Fruit fly (Drosophila melanogaster) whole organism, embryonic: ENCODE data around the gene CG5013.

ENCODE experiments used
- CG1024 ChIP-seq: fragments of 200-800 bp; sonication (Bioruptor generic); IDR thresholded peaks from 2 replicates; pipeline ENCODE4 v1.3.6; 2022; ENCODE audit warnings: missing biosample characterization, missing genetic modification characterization
- CG10267 ChIP-seq: fragments of 200-800 bp; sonication (Bioruptor generic); optimal IDR thresholded peaks from 2 replicates; lab custom pipeline; 2018; ENCODE audit warnings: missing biosample characterization, mild to moderate bottlenecking, missing genetic modification characterization, moderate library complexity
- CG12391 ChIP-seq: fragments of 200-800 bp; sonication (Bioruptor generic); optimal IDR thresholded peaks from 3 replicates; lab custom pipeline; 2018; ENCODE audit warnings: missing biosample characterization, mild to moderate bottlenecking, missing genetic modification characterization, moderate library complexity
- CG13424 ChIP-seq: fragments of 200-800 bp; sonication (Bioruptor generic); optimal IDR thresholded peaks from 2 replicates; lab custom pipeline; 2019; ENCODE audit warnings: missing biosample characterization, mild to moderate bottlenecking, missing genetic modification characterization, moderate library complexity
- CG13624 ChIP-seq: fragments of 200-800 bp; sonication (Bioruptor generic); optimal IDR thresholded peaks from 2 replicates; lab custom pipeline; 2016; ENCODE audit warnings: missing biosample characterization, missing genetic modification characterization
- CG16813 ChIP-seq: fragments of 200-800 bp; sonication (Bioruptor generic); IDR thresholded peaks from 3 replicates; pipeline ENCODE4 v1.3.6; 2022; ENCODE audit warnings: missing biosample characterization, missing genetic modification characterization; ENCODE audit not compliant: partially characterized antibody
- CG17328 ChIP-seq: fragments of 200-800 bp; sonication (Bioruptor generic); IDR thresholded peaks from 2 replicates; pipeline ENCODE4 v1.3.6; 2022; ENCODE audit warnings: missing biosample characterization, missing genetic modification characterization
- CG17361 ChIP-seq: fragments of 200-800 bp; sonication (Bioruptor generic); IDR thresholded peaks from 3 replicates; pipeline ENCODE4 v1.3.6; 2022; ENCODE audit warnings: missing biosample characterization, missing genetic modification characterization
- CG17829 ChIP-seq: fragments of 200-800 bp; optimal IDR thresholded peaks from 2 replicates; lab custom pipeline; 2019; ENCODE audit warnings: missing biosample characterization, mild to moderate bottlenecking, missing genetic modification characterization, moderate library complexity
- CG18262 ChIP-seq: fragments of 200-800 bp; optimal IDR thresholded peaks from 3 replicates; lab custom pipeline; 2019; ENCODE audit warnings: missing biosample characterization, mild to moderate bottlenecking, missing genetic modification characterization, moderate library complexity
- CG2120 ChIP-seq: fragments of 200-800 bp; sonication (Bioruptor generic); optimal IDR thresholded peaks from 3 replicates; lab custom pipeline; 2016; ENCODE audit warnings: missing biosample characterization, missing genetic modification characterization
- CG2712 ChIP-seq: fragments of 200-800 bp; optimal IDR thresholded peaks from 3 replicates; lab custom pipeline; 2019; ENCODE audit warnings: missing biosample characterization, mild to moderate bottlenecking, missing genetic modification characterization, moderate library complexity
- CG33557 ChIP-seq: fragments of 200-800 bp; sonication (Bioruptor generic); optimal IDR thresholded peaks from 2 replicates; lab custom pipeline; 2019; ENCODE audit warnings: missing biosample characterization, mild to moderate bottlenecking, missing genetic modification characterization, moderate library complexity
- CG34224 ChIP-seq: fragments of 200-800 bp; sonication (Bioruptor generic); IDR thresholded peaks from 3 replicates; pipeline ENCODE4 v1.3.6; 2022; ENCODE audit warnings: missing biosample characterization, missing genetic modification characterization; ENCODE audit not compliant: partially characterized antibody
- CG42726 ChIP-seq: fragments of 200-800 bp; sonication (Bioruptor generic); IDR thresholded peaks from 2 replicates; pipeline ENCODE4 v1.3.6; 2022; ENCODE audit warnings: missing biosample characterization, missing genetic modification characterization; ENCODE audit not compliant: partially characterized antibody
- CG7963 ChIP-seq: fragments of 200-800 bp; sonication (Bioruptor generic); IDR thresholded peaks from 3 replicates; pipeline ENCODE4 v1.3.6; 2022; ENCODE audit warnings: missing biosample characterization, missing genetic modification characterization; ENCODE audit not compliant: partially characterized antibody
- CG8359 ChIP-seq: fragments of 200-800 bp; sonication (Bioruptor generic); optimal IDR thresholded peaks from 2 replicates; lab custom pipeline; 2017; ENCODE audit warnings: missing biosample characterization, mild to moderate bottlenecking, missing genetic modification characterization, borderline replicate concordance
- CoRest ChIP-seq: fragments of 200-800 bp; sonication (Bioruptor generic); optimal IDR thresholded peaks from 3 replicates; lab custom pipeline; 2018; ENCODE audit warnings: missing biosample characterization, mild to moderate bottlenecking, missing genetic modification characterization, moderate library complexity
- Doc3 ChIP-seq: fragments of 200-800 bp; sonication (Bioruptor generic); IDR thresholded peaks from 3 replicates; pipeline ENCODE4 v1.3.6; 2022; ENCODE audit warnings: missing biosample characterization, missing genetic modification characterization; ENCODE audit not compliant: partially characterized antibody
- Eip74EF ChIP-seq, 2 experiments: fragments of 200-800 bp in 1 of 2; fragments of >200 bp in 1 of 2; sonication (Bioruptor generic) in 1 of 2; optimal IDR thresholded peaks; 2 replicates each; lab custom pipeline; 2017 to 2019; ENCODE audit warnings: missing biosample characterization in 2 of 2, missing genetic modification characterization in 2 of 2, mild to moderate bottlenecking in 1 of 2, moderate library complexity in 1 of 2
- HLH4C ChIP-seq: fragments of 200-800 bp; sonication (Bioruptor generic); IDR thresholded peaks from 3 replicates; pipeline ENCODE4 v1.3.6; 2022; ENCODE audit warnings: missing biosample characterization, missing genetic modification characterization; ENCODE audit not compliant: partially characterized antibody
- Lhr ChIP-seq: fragments of 200-800 bp; sonication (Bioruptor generic); optimal IDR thresholded peaks from 3 replicates; lab custom pipeline; 2017; ENCODE audit warnings: mild to moderate bottlenecking, missing biosample characterization, missing genetic modification reagents, missing genetic modification characterization
- Max ChIP-seq: fragments of 200-800 bp; sonication (Bioruptor generic); optimal IDR thresholded peaks from 2 replicates; lab custom pipeline; 2016; ENCODE audit warnings: missing biosample characterization, mild to moderate bottlenecking, missing genetic modification characterization
- Med ChIP-seq: fragments of 200-800 bp; sonication (Bioruptor generic); peaks from one replicate; lab custom pipeline; 2016; ENCODE audit warnings: missing biosample characterization, missing genetic modification characterization, mild to moderate bottlenecking, inconsistent platforms, moderate library complexity
- Myb ChIP-seq: fragments of 200-800 bp; sonication (Bioruptor generic); optimal IDR thresholded peaks from 2 replicates; lab custom pipeline; 2016; ENCODE audit warnings: missing biosample characterization, missing genetic modification characterization
- Pdp1 ChIP-seq, 2 experiments: fragments of 200-800 bp; sonication (Bioruptor generic); optimal IDR thresholded peaks; 3 replicates each; lab custom pipeline; 2016; ENCODE audit warnings: missing biosample characterization in 2 of 2, missing genetic modification characterization in 2 of 2, mild to moderate bottlenecking in 1 of 2, moderate library complexity in 1 of 2
- Scr ChIP-seq: fragments of 200-800 bp; sonication (Bioruptor generic); IDR thresholded peaks from 2 replicates; pipeline ENCODE4 v1.3.6; 2022; ENCODE audit warnings: missing biosample characterization, missing genetic modification characterization; ENCODE audit not compliant: partially characterized antibody
- Xbp1 ChIP-seq: fragments of 200-800 bp; sonication (Bioruptor generic); optimal IDR thresholded peaks from 3 replicates; lab custom pipeline; 2016; ENCODE audit warnings: missing biosample characterization, mild to moderate bottlenecking, missing genetic modification characterization
- YL-1 ChIP-seq: fragments of 200-800 bp; sonication (Bioruptor generic); optimal IDR thresholded peaks from 3 replicates; lab custom pipeline; 2017; ENCODE audit warnings: missing biosample characterization, mild to moderate bottlenecking, missing genetic modification characterization
- amos ChIP-seq: fragments of 200-800 bp; sonication (Bioruptor generic); IDR thresholded peaks from 2 replicates; pipeline ENCODE4 v1.3.6; 2022; ENCODE audit warnings: missing biosample characterization, missing genetic modification characterization; ENCODE audit not compliant: partially characterized antibody
- ato ChIP-seq: fragments of 200-800 bp; sonication (Bioruptor generic); IDR thresholded peaks from 2 replicates; pipeline ENCODE4 v1.3.6; 2022; ENCODE audit warnings: missing biosample characterization, missing genetic modification characterization; ENCODE audit not compliant: partially characterized antibody
- bigmax ChIP-seq: fragments of 200-800 bp; sonication (Bioruptor generic); optimal IDR thresholded peaks from 2 replicates; lab custom pipeline; 2018; ENCODE audit warnings: missing biosample characterization, mild to moderate bottlenecking, missing genetic modification characterization
- chif ChIP-seq, 2 experiments: fragments of 200-800 bp; sonication (Bioruptor generic); optimal IDR thresholded peaks; 3 replicates each; lab custom pipeline; 2016; ENCODE audit warnings: missing biosample characterization in 2 of 2, missing genetic modification characterization in 2 of 2
- disco-r ChIP-seq: fragments of 200-800 bp; sonication (Bioruptor generic); optimal IDR thresholded peaks from 2 replicates; lab custom pipeline; 2016; ENCODE audit warnings: missing biosample characterization, missing genetic modification characterization
- dm ChIP-seq: fragments of 200-800 bp; sonication (Bioruptor generic); optimal IDR thresholded peaks from 3 replicates; lab custom pipeline; 2016; ENCODE audit warnings: missing biosample characterization, missing genetic modification characterization
- dpn ChIP-seq, 2 experiments: fragments of 200-800 bp; sonication (Bioruptor generic); optimal IDR thresholded peaks; 3 replicates each; lab custom pipeline; 2016; ENCODE audit warnings: missing biosample characterization in 2 of 2, missing genetic modification characterization in 2 of 2
- exex ChIP-seq: fragments of 200-800 bp; sonication (Bioruptor generic); optimal IDR thresholded peaks from 4 replicates; lab custom pipeline; 2018; ENCODE audit warnings: missing biosample characterization, mild to moderate bottlenecking, missing genetic modification characterization, moderate library complexity
- fd102C ChIP-seq: fragments of 200-800 bp; sonication (Bioruptor generic); optimal IDR thresholded peaks from 2 replicates; lab custom pipeline; 2018; ENCODE audit warnings: missing biosample characterization, mild to moderate bottlenecking, missing genetic modification characterization, moderate library complexity
- hbn ChIP-seq: fragments of 200-800 bp; sonication (Bioruptor generic); IDR thresholded peaks from 2 replicates; pipeline ENCODE4 v1.3.6; 2022; ENCODE audit warnings: missing biosample characterization, missing genetic modification characterization; ENCODE audit not compliant: partially characterized antibody
- kni ChIP-seq: fragments of 200-800 bp; sonication (Bioruptor generic); optimal IDR thresholded peaks from 3 replicates; lab custom pipeline; 2017; ENCODE audit warnings: mild to moderate bottlenecking, missing biosample characterization, missing genetic modification reagents, missing genetic modification characterization
- lilli ChIP-seq: fragments of 200-800 bp; sonication (Bioruptor generic); optimal IDR thresholded peaks from 3 replicates; lab custom pipeline; 2016; ENCODE audit warnings: missing biosample characterization, missing genetic modification characterization
- oc ChIP-seq: fragments of 200-800 bp; sonication (Bioruptor generic); optimal IDR thresholded peaks from 2 replicates; lab custom pipeline; 2018; ENCODE audit warnings: missing biosample characterization, mild to moderate bottlenecking, missing genetic modification characterization, moderate library complexity
- pho ChIP-seq: fragments of 200-800 bp; sonication (Bioruptor generic); optimal IDR thresholded peaks from 2 replicates; lab custom pipeline; 2016; ENCODE audit warnings: missing biosample characterization, missing genetic modification characterization
- ranshi ChIP-seq: fragments of 200-800 bp; sonication (Bioruptor generic); IDR thresholded peaks from 2 replicates; pipeline ENCODE4 v1.3.6; 2022; ENCODE audit warnings: missing biosample characterization, missing genetic modification characterization
- sna ChIP-seq: fragments of 200-800 bp; sonication (Bioruptor generic); IDR thresholded peaks from 2 replicates; pipeline ENCODE4 v1.3.6; 2022; ENCODE audit warnings: missing biosample characterization, missing genetic modification characterization; ENCODE audit not compliant: partially characterized antibody
- trem ChIP-seq: fragments of 200-800 bp; optimal IDR thresholded peaks from 3 replicates; lab custom pipeline; 2019; ENCODE audit warnings: missing biosample characterization, mild to moderate bottlenecking, missing genetic modification characterization, moderate library complexity
- twi ChIP-seq: fragments of 200-800 bp; optimal IDR thresholded peaks from 2 replicates; lab custom pipeline; 2019; ENCODE audit warnings: missing biosample characterization, mild to moderate bottlenecking, missing genetic modification characterization, moderate library complexity
- zen ChIP-seq: fragments of 200-800 bp; sonication (Bioruptor generic); optimal IDR thresholded peaks from 3 replicates; lab custom pipeline; 2018; ENCODE audit warnings: missing biosample characterization, mild to moderate bottlenecking, missing genetic modification characterization, moderate library complexity

The CG5013 gene

DNA sequence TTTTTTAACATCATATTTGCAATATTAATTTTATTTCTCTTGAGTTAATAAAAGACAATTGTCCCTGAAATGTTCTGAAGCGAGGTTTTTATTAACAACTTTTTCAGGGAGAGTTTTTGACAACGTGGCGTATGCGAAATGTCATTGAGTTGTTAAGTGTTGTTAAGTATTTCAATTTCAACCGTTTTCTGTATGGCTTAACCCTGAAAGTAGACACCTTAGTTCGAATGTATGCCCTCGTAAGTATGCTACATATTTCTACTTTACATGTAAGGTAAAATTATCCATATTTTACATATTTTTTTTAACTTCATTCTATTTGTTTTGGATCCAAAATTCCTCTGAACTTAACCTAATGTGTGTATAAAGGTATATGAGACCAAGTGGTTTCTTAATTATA, 45.5 kb upstream of the CG5013 start (continued):
- TF ChIP-seq CG8359 (GFP tag; lab: Kevin White, UChicago) = peak; percentile 63
- no peak for TF ChIP-seq CG1024 (GFP tag; lab: Robert Waterston, UW)
- TF ChIP-seq chif (GFP tag; optimal IDR thresholded peaks at IDR 0.05; lab: Kevin White, UChicago) = peak in 1 of 2 experiments; percentile 47
- peak; percentile 8 for TF ChIP-seq CG2120 (GFP tag; lab: Kevin White, UChicago)
- TF ChIP-seq amos (GFP tag; lab: Robert Waterston, UW) = peak; percentile 61
- peak; percentile 13 for TF ChIP-seq CG12391 (tag; lab: Kevin White, UChicago)
- no peak for TF ChIP-seq pho (GFP tag; lab: Kevin White, UChicago)
- peak; percentile 68 for TF ChIP-seq CG16813 (GFP tag; lab: Robert Waterston, UW)
- no peak for TF ChIP-seq kni (GFP tag; lab: Kevin White, UChicago)
- TF ChIP-seq zen (tag; lab: Kevin White, UChicago) = peak; percentile 60
- peak; percentile 65 for TF ChIP-seq hbn (GFP tag; lab: Robert Waterston, UW)
- no peak for TF ChIP-seq ranshi (GFP tag; lab: Robert Waterston, UW)
- TF ChIP-seq trem (tag; lab: Kevin White, UChicago) = peak; percentile 41
- TF ChIP-seq bigmax (GFP tag; lab: Kevin White, UChicago) = peak; percentile 26
- no peak for TF ChIP-seq CG13424 (tag; lab: Kevin White, UChicago)
- peak; percentile 62 for TF ChIP-seq Myb (GFP tag; lab: Kevin White, UChicago)
- TF ChIP-seq Scr = peak; percentile 53
- TF ChIP-seq CG17328 (GFP tag; lab: Robert Waterston, UW) = no peak
- TF ChIP-seq disco-r (GFP tag; lab: Kevin White, UChicago) = no peak
- TF ChIP-seq CG34224 (GFP tag; lab: Robert Waterston, UW) = peak; percentile 81
- TF ChIP-seq Doc3 (GFP tag; lab: Robert Waterston, UW) = peak; percentile 43; the same call in 1 of the 3 replicates
- peak; percentile 34 for TF ChIP-seq CoRest (tag; lab: Kevin White, UChicago)
- TF ChIP-seq CG7963 (GFP tag; lab: Robert Waterston, UW) = peak; percentile 48; the same call in 1 of the 3 replicates
- 0 out of 2 replicates have a peak, but pooled peaks have one; percentile 34 for TF ChIP-seq CG42726 (GFP tag; lab: Robert Waterston, UW)
- TF ChIP-seq exex (tag; lab: Kevin White, UChicago) = no peak
- TF ChIP-seq CG33557 (GFP tag; lab: Kevin White, UChicago) = peak; percentile 8
- peak; percentile 34 for TF ChIP-seq YL-1 (GFP tag; lab: Kevin White, UChicago)
- TF ChIP-seq sna = peak; percentile 73
- TF ChIP-seq Xbp1 = peak; percentile 27
- peak; percentile 73 for TF ChIP-seq Lhr (GFP tag; lab: Kevin White, UChicago)
- TF ChIP-seq twi (tag; lab: Kevin White, UChicago) = no peak
- peak; percentile 44 for TF ChIP-seq CG2712 (tag; lab: Kevin White, UChicago)
- TF ChIP-seq CG17361 (GFP tag; lab: Robert Waterston, UW) = 0 out of 3 replicates have a peak, but pooled peaks have one; percentile 20
- TF ChIP-seq CG10267 = peak; percentile 92
- TF ChIP-seq dm (GFP tag; lab: Kevin White, UChicago) = peak; percentile 41
- TF ChIP-seq oc (tag; lab: Kevin White, UChicago) = no peak
- peak; percentile 70 for TF ChIP-seq ato
- TF ChIP-seq CG13624 = peak; percentile 15
- TF ChIP-seq fd102C (GFP tag; lab: Kevin White, UChicago) = peak; percentile 47
- peak; percentile 31 for TF ChIP-seq CG17829 (tag; lab: Kevin White, UChicago)
- TF ChIP-seq lilli = peak; percentile 1
- TF ChIP-seq CG18262 (tag; lab: Kevin White, UChicago) = peak; percentile 36
- peak in 1 of 2 experiments; percentile 33 for TF ChIP-seq Pdp1 (GFP tag; optimal IDR thresholded peaks at IDR 0.05; lab: Kevin White, UChicago)
- no peak for TF ChIP-seq Eip74EF (GFP tag; optimal IDR thresholded peaks at IDR 0.05; lab: Kevin White, UChicago)
- TF ChIP-seq Max (GFP tag; lab: Kevin White, UChicago) = peak; percentile 19
- peak; percentile 13 to 14 for TF ChIP-seq dpn (GFP tag; optimal IDR thresholded peaks at IDR 0.05; lab: Kevin White, UChicago)
- peak; percentile 77 for TF ChIP-seq Med
- peak; percentile 42; the same call in 2 of the 3 replicates for TF ChIP-seq HLH4C (GFP tag; lab: Robert Waterston, UW)
